Worm (Caenorhabditis elegans) whole organism, midembryonic: ENCODE measurements around the gene C24H10.2.

Experiments
- T22C8.4 ChIP-seq: fragments of 200-800 bp; sonication (Bioruptor generic); IDR thresholded peaks from 2 replicates; pipeline ENCODE4 v1.3.6; 2022; ENCODE audit warnings: missing genetic modification characterization, missing compliant biosample characterization
- cog-1 ChIP-seq: sonication (generic microtip); optimal IDR thresholded peaks from 2 replicates; lab custom pipeline; 2016; ENCODE audit warnings: missing genetic modification characterization, missing compliant biosample characterization
- flt-1 ChIP-seq: fragments of 200-800 bp; sonication (Bioruptor generic); IDR thresholded peaks from 2 replicates; pipeline ENCODE4 v1.3.6; 2022; ENCODE audit warnings: missing genetic modification characterization, missing compliant biosample characterization
- klf-2 ChIP-seq: fragments of 200-800 bp; sonication (Bioruptor generic); conservative IDR thresholded peaks from 2 replicates; pipeline ENCODE4 v1.3.6; 2022; ENCODE audit warnings: missing genetic modification reagents, missing genetic modification characterization, missing compliant biosample characterization
- med-1 ChIP-seq: sonication (generic microtip); optimal IDR thresholded peaks from 2 replicates; lab custom pipeline; 2017; ENCODE audit warnings: missing genetic modification characterization, mild to moderate bottlenecking, missing compliant biosample characterization, antibody characterized with exemption, missing genetic modification reagents; ENCODE audit not compliant: insufficient read depth
- ref-1 ChIP-seq: fragments of 200-800 bp; sonication (Bioruptor generic); conservative IDR thresholded peaks from 2 replicates; pipeline ENCODE4 v1.3.6; 2022; ENCODE audit warnings: missing genetic modification reagents, missing genetic modification characterization, missing compliant biosample characterization
- tab-1 ChIP-seq: fragments of 200-800 bp; sonication (Bioruptor generic); IDR thresholded peaks from 2 replicates; pipeline ENCODE4 v1.3.6; 2022; ENCODE audit warnings: missing genetic modification characterization, missing compliant biosample characterization
- ztf-23 ChIP-seq: fragments of 200-800 bp; sonication (Bioruptor generic); IDR thresholded peaks from 2 replicates; pipeline ENCODE4 v1.3.6; 2022; ENCODE audit warnings: missing genetic modification reagents, missing genetic modification characterization, missing compliant biosample characterization
- ztf-29 ChIP-seq: fragments of 200-800 bp; sonication (Bioruptor generic); IDR thresholded peaks from 2 replicates; pipeline ENCODE4 v1.3.6; 2022; ENCODE audit warnings: missing genetic modification reagents, missing genetic modification characterization, missing compliant biosample characterization

The C24H10.2 gene

ce11 chrX:5066570-5066969, 2.2 kb downstream of the C24H10.2 start:
- no peak for TF ChIP-seq ztf-29 (GFP tag; lab: Robert Waterston, UW)
- TF ChIP-seq klf-2 (GFP tag; lab: Robert Waterston, UW): no peak
- TF ChIP-seq flt-1 (GFP tag; lab: Robert Waterston, UW): no peak
- TF ChIP-seq T22C8.4 (GFP tag; lab: Robert Waterston, UW): no peak
- TF ChIP-seq cog-1 (tag; lab: Kevin White, UChicago): no peak
- no peak for TF ChIP-seq med-1 (GFP tag; lab: Kevin White, UChicago)

ce11 chrX:5067796-5068195, 3.4 kb downstream of the C24H10.2 start, which contains the start of gene clc-7:
Gene clc-7, plus strand, starts transcription at chrX:5068096.
- TF ChIP-seq cog-1 (tag; lab: Kevin White, UChicago) (no peak), ztf-23 (GFP tag; lab: Robert Waterston, UW) (no peak), flt-1 (GFP tag; lab: Robert Waterston, UW) (no peak), ref-1 (GFP tag; lab: Robert Waterston, UW) (no peak), klf-2 (GFP tag; lab: Robert Waterston, UW) (no peak)

- TF ChIP-seq med-1 (GFP tag; lab: Kevin White, UChicago) (no peak), cog-1 (tag; lab: Kevin White, UChicago) (peak; percentile 14)
Measured at ce11 chrX:5071025-5071424, 6.6 kb downstream of the C24H10.2 start.

- TF ChIP-seq tab-1 (GFP tag; lab: Robert Waterston, UW) (no peak), flt-1 (GFP tag; lab: Robert Waterston, UW) (no peak), klf-2 (GFP tag; lab: Robert Waterston, UW) (no peak), ztf-29 (GFP tag; lab: Robert Waterston, UW) (no peak), med-1 (GFP tag; lab: Kevin White, UChicago) (no peak), ztf-23 (GFP tag; lab: Robert Waterston, UW) (no peak), cog-1 (tag; lab: Kevin White, UChicago) (no peak), T22C8.4 (GFP tag; lab: Robert Waterston, UW) (no peak), ref-1 (GFP tag; lab: Robert Waterston, UW) (no peak)
Measured at ce11 chrX:5073895-5074294, 9.5 kb downstream of the C24H10.2 start.

DNA sequence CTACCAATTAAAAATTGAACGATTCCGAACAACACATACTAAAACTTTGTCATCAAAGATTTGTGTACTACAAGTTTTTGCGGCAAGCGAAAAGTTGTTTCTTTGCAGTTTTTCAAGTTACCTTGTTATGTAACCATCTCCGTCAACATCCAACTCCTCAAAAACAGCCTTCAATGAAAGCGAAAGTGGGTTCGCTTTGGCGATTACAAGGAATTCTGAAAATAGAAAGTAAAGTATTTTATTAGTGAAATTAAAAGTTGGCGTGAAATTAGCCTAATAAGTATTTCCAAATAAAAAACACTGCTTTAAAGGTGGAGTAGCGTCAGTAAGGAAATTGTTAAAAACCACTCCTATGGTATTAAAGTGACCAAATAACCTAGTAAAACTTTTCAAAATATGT, 11.1 kb downstream of the C24H10.2 start:
- TF ChIP-seq ztf-23 (GFP tag; lab: Robert Waterston, UW): no peak
- TF ChIP-seq med-1 (GFP tag; lab: Kevin White, UChicago): no peak
- no peak for TF ChIP-seq cog-1 (tag; lab: Kevin White, UChicago)

- no peak for TF ChIP-seq flt-1 (GFP tag; lab: Robert Waterston, UW)
- 0 out of 2 replicates have a peak, but pooled peaks have one; percentile 17 for TF ChIP-seq ref-1 (GFP tag; lab: Robert Waterston, UW)
- TF ChIP-seq cog-1 (tag; lab: Kevin White, UChicago): no peak
- 0 out of 2 replicates have a peak, but pooled peaks have one; percentile 30 for TF ChIP-seq tab-1 (GFP tag; lab: Robert Waterston, UW)
- TF ChIP-seq T22C8.4 (GFP tag; lab: Robert Waterston, UW): no peak
- no peak for TF ChIP-seq ztf-29 (GFP tag; lab: Robert Waterston, UW)
- TF ChIP-seq ztf-23 (GFP tag; lab: Robert Waterston, UW): no peak
- no peak for TF ChIP-seq klf-2 (GFP tag; lab: Robert Waterston, UW)
- TF ChIP-seq med-1 (GFP tag; lab: Kevin White, UChicago): no peak
Measured at ce11 chrX:5077696-5078343, 13.4 kb downstream of the C24H10.2 start, which contains the start of gene cal-5. Gene cal-5, minus strand, starts transcription at chrX:5077961.

DNA sequence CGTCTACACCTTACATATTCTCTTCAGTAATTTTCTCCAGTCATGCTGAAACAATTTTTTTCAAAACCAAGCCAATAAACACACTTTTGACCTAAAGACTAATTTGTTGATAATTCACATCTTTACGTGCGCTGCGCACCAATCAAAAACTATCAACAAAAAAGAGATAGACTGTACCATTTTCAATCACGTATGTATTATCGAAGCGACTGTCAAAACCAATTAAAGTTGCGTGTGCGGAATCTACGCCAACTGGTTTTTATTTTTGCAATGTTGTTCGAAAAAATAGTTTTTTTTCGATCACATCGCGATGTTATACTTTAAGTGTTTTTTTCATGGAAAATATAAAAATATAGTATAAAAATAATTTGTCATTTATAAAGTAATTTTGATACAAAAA, 14.9 kb downstream of the C24H10.2 start:
- TF ChIP-seq tab-1 (GFP tag; lab: Robert Waterston, UW) (no peak), ref-1 (GFP tag; lab: Robert Waterston, UW) (no peak), klf-2 (GFP tag; lab: Robert Waterston, UW) (no peak), flt-1 (GFP tag; lab: Robert Waterston, UW) (no peak), ztf-23 (GFP tag; lab: Robert Waterston, UW) (no peak), med-1 (GFP tag; lab: Kevin White, UChicago) (no peak), ztf-29 (GFP tag; lab: Robert Waterston, UW) (no peak), T22C8.4 (GFP tag; lab: Robert Waterston, UW) (no peak), cog-1 (tag; lab: Kevin White, UChicago) (no peak)

DNA sequence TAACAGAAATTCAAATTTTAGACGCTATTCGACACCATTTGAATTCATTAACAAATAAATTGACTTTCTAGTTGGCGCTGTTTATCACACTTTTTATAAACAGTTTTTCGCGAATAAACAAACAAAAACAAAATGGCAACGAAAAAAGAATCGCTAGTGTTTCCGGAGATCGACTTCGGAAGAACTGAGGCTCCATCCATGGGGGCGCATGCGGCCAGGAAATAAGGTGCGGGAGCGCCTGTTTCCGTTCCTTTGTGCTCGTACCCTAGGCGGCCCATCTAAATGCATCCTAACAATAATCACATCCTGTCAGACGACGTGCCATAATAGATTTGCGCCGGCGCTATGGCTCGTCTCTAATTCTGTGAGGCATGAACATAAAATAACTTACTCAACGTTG, 19.7 kb downstream of the C24H10.2 start:
- no peak for TF ChIP-seq ref-1 (GFP tag; lab: Robert Waterston, UW)
- no peak for TF ChIP-seq T22C8.4 (GFP tag; lab: Robert Waterston, UW)
- TF ChIP-seq cog-1 (tag; lab: Kevin White, UChicago): no peak
- no peak for TF ChIP-seq ztf-29 (GFP tag; lab: Robert Waterston, UW)
- no peak for TF ChIP-seq ztf-23 (GFP tag; lab: Robert Waterston, UW)
- TF ChIP-seq med-1 (GFP tag; lab: Kevin White, UChicago): no peak
- TF ChIP-seq flt-1 (GFP tag; lab: Robert Waterston, UW): no peak
- no peak for TF ChIP-seq klf-2 (GFP tag; lab: Robert Waterston, UW)
- TF ChIP-seq tab-1 (GFP tag; lab: Robert Waterston, UW): no peak

ce11 chrX:5084495-5084894, 20.1 kb downstream of the C24H10.2 start, which contains the start of gene ets-5:
Gene ets-5, minus strand, starts transcription at chrX:5084526.
- TF ChIP-seq flt-1 (GFP tag; lab: Robert Waterston, UW): no peak
- no peak for TF ChIP-seq ztf-29 (GFP tag; lab: Robert Waterston, UW)
- TF ChIP-seq cog-1 (tag; lab: Kevin White, UChicago): no peak
- TF ChIP-seq ztf-23 (GFP tag; lab: Robert Waterston, UW): no peak
- TF ChIP-seq med-1 (GFP tag; lab: Kevin White, UChicago): no peak
- no peak for TF ChIP-seq tab-1 (GFP tag; lab: Robert Waterston, UW)
- TF ChIP-seq klf-2 (GFP tag; lab: Robert Waterston, UW): no peak
- TF ChIP-seq T22C8.4 (GFP tag; lab: Robert Waterston, UW): no peak
- no peak for TF ChIP-seq ref-1 (GFP tag; lab: Robert Waterston, UW)
